Worm (Caenorhabditis elegans) whole organism, L4 larva: ENCODE results near the gene F28B4.4.

Experiments used
- F37D6.2 ChIP-seq: sonication (generic microtip); optimal IDR thresholded peaks from 2 replicates; lab custom pipeline; 2016; ENCODE audit warnings: mild to moderate bottlenecking, missing genetic modification characterization, missing compliant biosample characterization
- aha-1 ChIP-seq: fragments of 150-350 bp; peaks from one replicate; lab custom pipeline; 2014; ENCODE audit warnings: missing biosample characterization, missing genetic modification characterization
- aly-2 ChIP-seq: sonication (generic microtip); optimal IDR thresholded peaks from 2 replicates; lab custom pipeline; 2018; ENCODE audit warnings: missing biosample characterization, missing genetic modification characterization
- ama-1 ChIP-seq: fragments of 150-350 bp; optimal IDR thresholded peaks from 2 replicates; lab custom pipeline; 2014; ENCODE audit warnings: inconsistent platforms, mixed read lengths
- ceh-32 ChIP-seq: sonication (generic microtip); optimal IDR thresholded peaks from 2 replicates; lab custom pipeline; 2016; ENCODE audit warnings: mild to moderate bottlenecking, missing genetic modification characterization, missing compliant biosample characterization; ENCODE audit not compliant: poor library complexity
- egl-27 ChIP-seq: sonication (generic microtip); optimal IDR thresholded peaks from 3 replicates; lab custom pipeline; 2017; ENCODE audit warnings: missing biosample characterization, missing genetic modification reagents, missing genetic modification characterization
- lim-7 ChIP-seq: fragments of 200-800 bp; sonication (Bioruptor generic); IDR thresholded peaks from 2 replicates; pipeline ENCODE4 v1.3.6; 2022; ENCODE audit warnings: missing genetic modification characterization, missing compliant biosample characterization
- mdl-1 ChIP-seq, 2 experiments: fragments of 150-350 bp in 1 of 2; sonication (generic microtip) in 1 of 2; optimal IDR thresholded peaks; 2 replicates each; lab custom pipeline; 2014 to 2017; ENCODE audit warnings: missing biosample characterization in 2 of 2, missing genetic modification characterization in 2 of 2
- nhr-25 ChIP-seq: sonication (generic microtip); optimal IDR thresholded peaks from 2 replicates; lab custom pipeline; 2017; ENCODE audit warnings: missing genetic modification characterization, mild to moderate bottlenecking, missing compliant biosample characterization, antibody characterized with exemption, moderate library complexity, borderline replicate concordance; ENCODE audit not compliant: insufficient read depth
- nhr-48 ChIP-seq: sonication (generic microtip); optimal IDR thresholded peaks from 2 replicates; lab custom pipeline; 2016; ENCODE audit warnings: mild to moderate bottlenecking, missing genetic modification characterization, missing compliant biosample characterization
- set-16 ChIP-seq: fragments of 200-800 bp; sonication (Bioruptor generic); IDR thresholded peaks from 2 replicates; pipeline ENCODE4 v1.3.6; 2022; ENCODE audit warnings: missing genetic modification reagents, missing genetic modification characterization, missing compliant biosample characterization

- TF ChIP-seq egl-27 (tag; lab: Kevin White, UChicago) (no peak), set-16 (no peak), ama-1 (lab: Kevin White, UChicago) (no peak), aly-2 (no peak), nhr-48 (tag; lab: Kevin White, UChicago) (no peak), ceh-32 (tag; lab: Kevin White, UChicago) (no peak), mdl-1 (tag; optimal IDR thresholded peaks at IDR 0.05; lab: Kevin White, UChicago) (no peak), aha-1 (tag; lab: Kevin White, UChicago) (no peak), F37D6.2 (tag; lab: Kevin White, UChicago) (no peak), lim-7 (no peak), nhr-25 (tag; lab: Kevin White, UChicago) (no peak)
These were observed 27.6 kb downstream of the F28B4.4 start for ce11 chrX:3181870-3182269.
